Fruit fly (Drosophila melanogaster): ENCODE results near the gene CG43094.

- TF ChIP-seq fd85E (GFP tag; optimal IDR thresholded peaks at IDR 0.05) (no peak), CG3032 (tag; optimal IDR thresholded peaks at IDR 0.05) (no peak), svp (GFP tag) (no peak), CG4318 (GFP tag; optimal IDR thresholded peaks at IDR 0.05) (no peak), Hr39 (GFP tag; optimal IDR thresholded peaks at IDR 0.05) (no peak), CG11902 (GFP tag; optimal IDR thresholded peaks at IDR 0.05) (no peak), Eip93F (GFP tag; optimal IDR thresholded peaks at IDR 0.05) (no peak), cyc (GFP tag; optimal IDR thresholded peaks at IDR 0.05) (no peak), Hr38 (GFP tag; optimal IDR thresholded peaks at IDR 0.05) (no peak), Sox102F (GFP tag; optimal IDR thresholded peaks at IDR 0.05) (no peak), eg (GFP tag; IDR thresholded peaks at IDR 0.05) (no peak), CG8632 (GFP tag; optimal IDR thresholded peaks at IDR 0.05) (no peak)
These were observed 43.3 kb downstream of the CG43094 start for dm6 chr3R:22727456-22727833.
